Worm (Caenorhabditis elegans): ENCODE results near the gene iglr-2.

The iglr-2 gene

ce11 chrIII:8280352-8280751 lies 50.8 kb downstream of the iglr-2 start:
- TF ChIP-seq sdz-38 (tag; optimal IDR thresholded peaks at IDR 0.05) (no peak), lin-35 (GFP tag; optimal IDR thresholded peaks at IDR 0.05) (no peak), B0261.1 (tag; optimal IDR thresholded peaks at IDR 0.05) (no peak), nhr-120 (GFP tag; IDR thresholded peaks at IDR 0.05) (no peak), Y67H2A.10 (GFP tag; conservative IDR thresholded peaks at IDR 0.05) (no peak), madf-3 (GFP tag; IDR thresholded peaks at IDR 0.05) (no peak), zim-3 (tag; optimal IDR thresholded peaks at IDR 0.05) (no peak), T26A5.8 (tag; optimal IDR thresholded peaks at IDR 0.05) (no peak), ets-4 (GFP tag; optimal IDR thresholded peaks at IDR 0.05) (no peak), egl-18 (GFP tag; IDR thresholded peaks at IDR 0.05) (no peak), Y53G8AR.9 (GFP tag; conservative IDR thresholded peaks at IDR 0.05) (no peak)

- TF ChIP-seq nhr-179 (tag; optimal IDR thresholded peaks at IDR 0.05) (no peak), let-607 (tag; optimal IDR thresholded peaks at IDR 0.05) (no peak), ama-1 (optimal IDR thresholded peaks at IDR 0.05) (no peak), ama-1 (GFP tag; optimal IDR thresholded peaks at IDR 0.05) (no peak), ceh-58 (GFP tag; IDR thresholded peaks at IDR 0.05) (no peak), madf-10 (tag; optimal IDR thresholded peaks at IDR 0.05) (no peak), mes-4 (tag; optimal IDR thresholded peaks at IDR 0.05) (no peak), bed-2 (GFP tag; IDR thresholded peaks at IDR 0.05) (no peak), snpc-1.3 (tag; optimal IDR thresholded peaks at IDR 0.05; ENCODE audit: insufficient read depth) (no peak)
Measured at ce11 chrIII:8279567-8279966, 51.5 kb downstream of the iglr-2 start.

- no peak for TF ChIP-seq ama-1 (optimal IDR thresholded peaks at IDR 0.05)
- TF ChIP-seq ama-1 (GFP tag; optimal IDR thresholded peaks at IDR 0.05): no peak
- TF ChIP-seq madf-6 (GFP tag; IDR thresholded peaks at IDR 0.05): no peak
- TF ChIP-seq hsf-1 (GFP tag; IDR thresholded peaks at IDR 0.05): no peak
- no peak for TF ChIP-seq nfya-1 (tag; optimal IDR thresholded peaks at IDR 0.05; ENCODE audit: borderline replicate concordance, insufficient read depth)
- TF ChIP-seq ztf-26 (tag; optimal IDR thresholded peaks at IDR 0.05): no peak
- no peak for TF ChIP-seq let-607 (tag; optimal IDR thresholded peaks at IDR 0.05)
- TF ChIP-seq dox-1 (GFP tag; IDR thresholded peaks at IDR 0.05): no peak
- TF ChIP-seq somi-1 (GFP tag; optimal IDR thresholded peaks at IDR 0.05): no peak
- no peak for TF ChIP-seq zim-3 (tag; optimal IDR thresholded peaks at IDR 0.05)
- TF ChIP-seq nfya-2 (GFP tag; IDR thresholded peaks at IDR 0.05): no peak
- no peak for TF ChIP-seq nhr-27 (tag; optimal IDR thresholded peaks at IDR 0.05)
- TF ChIP-seq F57A8.1 (GFP tag; optimal IDR thresholded peaks at IDR 0.05): no peak
- no peak for TF ChIP-seq snpc-3.4 (tag; optimal IDR thresholded peaks at IDR 0.05)
- no peak for TF ChIP-seq ceh-27 (GFP tag; optimal IDR thresholded peaks at IDR 0.05)
- no peak for TF ChIP-seq K12H6.12 (tag; optimal IDR thresholded peaks at IDR 0.05)
- TF ChIP-seq egl-44 (GFP tag; IDR thresholded peaks at IDR 0.05): no peak
- no peak for TF ChIP-seq lin-26 (GFP tag; IDR thresholded peaks at IDR 0.05)
- no peak for TF ChIP-seq B0336.3 (GFP tag; IDR thresholded peaks at IDR 0.05)
Measured at ce11 chrIII:8278801-8279200, 52.3 kb downstream of the iglr-2 start, which contains the start of gene mig-10. Gene mig-10 (plus strand): TSS chrIII:8279101.

Data from whole organism, young adult.